Fruit fly (Drosophila melanogaster) whole organism, embryonic: ENCODE results near the gene Etfb.
A peak's percentile ranks its signal among the peaks of the same experiment; 100 is the strongest.

Experiments
- Asciz ChIP-seq: fragments of 200-800 bp; sonication (Bioruptor generic); optimal IDR thresholded peaks from 2 replicates; lab custom pipeline; 2017; ENCODE audit warnings: missing biosample characterization, mild to moderate bottlenecking, missing genetic modification characterization, missing genetic modification reagents
- CG13775 ChIP-seq: fragments of 200-800 bp; sonication (Bioruptor generic); optimal IDR thresholded peaks from 3 replicates; lab custom pipeline; 2017; ENCODE audit warnings: missing biosample characterization, mild to moderate bottlenecking, missing genetic modification characterization
- CG14014 ChIP-seq: fragments of 200-800 bp; sonication (Bioruptor generic); IDR thresholded peaks from 2 replicates; pipeline ENCODE4 v1.3.6; 2022; ENCODE audit warnings: missing biosample characterization, missing genetic modification characterization
- CG14667 ChIP-seq: fragments of 200-800 bp; sonication (Bioruptor generic); IDR thresholded peaks from 2 replicates; pipeline ENCODE4 v1.3.6; 2022; ENCODE audit warnings: missing biosample characterization, missing genetic modification characterization
- CG15073 ChIP-seq: fragments of 200-800 bp; sonication (Bioruptor generic); optimal IDR thresholded peaks from 2 replicates; lab custom pipeline; 2016; ENCODE audit warnings: missing biosample characterization, missing genetic modification characterization
- CG15514 ChIP-seq: fragments of 200-800 bp; sonication (Bioruptor generic); optimal IDR thresholded peaks from 3 replicates; lab custom pipeline; 2017; ENCODE audit warnings: missing biosample characterization, missing genetic modification characterization, mild to moderate bottlenecking, moderate library complexity, missing genetic modification reagents
- CG1647 ChIP-seq: fragments of 200-800 bp; sonication (Bioruptor generic); optimal IDR thresholded peaks from 3 replicates; lab custom pipeline; 2016; ENCODE audit warnings: missing biosample characterization, missing genetic modification characterization
- CG16779 ChIP-seq: fragments of 200-800 bp; sonication (Bioruptor generic); IDR thresholded peaks from 2 replicates; pipeline ENCODE4 v1.3.6; 2022; ENCODE audit warnings: missing biosample characterization, missing genetic modification characterization
- CG17361 ChIP-seq: fragments of 200-800 bp; sonication (Bioruptor generic); IDR thresholded peaks from 3 replicates; pipeline ENCODE4 v1.3.6; 2022; ENCODE audit warnings: missing biosample characterization, missing genetic modification characterization
- CG17385 ChIP-seq: fragments of 200-800 bp; sonication (Bioruptor generic); optimal IDR thresholded peaks from 3 replicates; lab custom pipeline; 2018; ENCODE audit warnings: missing biosample characterization, mild to moderate bottlenecking, missing genetic modification characterization
- CG18764 ChIP-seq: fragments of 200-800 bp; sonication (Bioruptor generic); optimal IDR thresholded peaks from 3 replicates; lab custom pipeline; 2016; ENCODE audit warnings: missing biosample characterization, missing genetic modification characterization
- CG2120 ChIP-seq: fragments of 200-800 bp; sonication (Bioruptor generic); optimal IDR thresholded peaks from 3 replicates; lab custom pipeline; 2016; ENCODE audit warnings: missing biosample characterization, missing genetic modification characterization
- CG3065 ChIP-seq: fragments of 200-800 bp; sonication (Bioruptor generic); optimal IDR thresholded peaks from 2 replicates; lab custom pipeline; 2016; ENCODE audit warnings: missing biosample characterization, missing genetic modification characterization
- CG33213 ChIP-seq: fragments of 200-800 bp; sonication (Bioruptor generic); optimal IDR thresholded peaks from 3 replicates; lab custom pipeline; 2016; ENCODE audit warnings: missing biosample characterization, missing genetic modification characterization
- CG4707 ChIP-seq: fragments of 200-800 bp; sonication (Bioruptor generic); optimal IDR thresholded peaks from 2 replicates; lab custom pipeline; 2018; ENCODE audit warnings: missing biosample characterization, mild to moderate bottlenecking, missing genetic modification characterization, moderate library complexity
- CG6175 ChIP-seq: fragments of 200-800 bp; sonication (Bioruptor generic); IDR thresholded peaks from 3 replicates; pipeline ENCODE4 v1.3.6; 2022; ENCODE audit warnings: missing biosample characterization, missing genetic modification characterization
- CG6683 ChIP-seq: fragments of 200-800 bp; sonication (Bioruptor generic); optimal IDR thresholded peaks from 2 replicates; lab custom pipeline; 2017; ENCODE audit warnings: missing biosample characterization, mild to moderate bottlenecking, missing genetic modification characterization, missing genetic modification reagents
- CG7745 ChIP-seq: fragments of 200-800 bp; sonication (Bioruptor generic); optimal IDR thresholded peaks from 2 replicates; lab custom pipeline; 2018; ENCODE audit warnings: missing biosample characterization, mild to moderate bottlenecking, missing genetic modification characterization, moderate library complexity
- CG7928 ChIP-seq: fragments of 200-800 bp; sonication (Bioruptor generic); optimal IDR thresholded peaks from 2 replicates; lab custom pipeline; 2017; ENCODE audit warnings: missing biosample characterization, mild to moderate bottlenecking, missing genetic modification characterization
- CG9437 ChIP-seq: fragments of 200-800 bp; sonication (Bioruptor generic); optimal IDR thresholded peaks from 2 replicates; lab custom pipeline; 2018; ENCODE audit warnings: missing biosample characterization, mild to moderate bottlenecking, missing genetic modification characterization
- D ChIP-seq, 2 experiments: fragments of 200-800 bp in 1 of 2; fragments of >200 bp in 1 of 2; sonication (Bioruptor generic) in 1 of 2; optimal IDR thresholded peaks; 2 replicates in 1 of 2; 3 replicates in 1 of 2; lab custom pipeline; 2017; ENCODE audit warnings: mild to moderate bottlenecking in 1 of 2, missing biosample characterization in 1 of 2, missing genetic modification characterization in 1 of 2, missing genetic modification reagents in 1 of 2
- D19B ChIP-seq: fragments of 200-800 bp; sonication (Bioruptor generic); optimal IDR thresholded peaks from 2 replicates; lab custom pipeline; 2017; ENCODE audit warnings: missing biosample characterization, mild to moderate bottlenecking, missing genetic modification characterization
- Dref ChIP-seq: fragments of 200-800 bp; sonication (Bioruptor generic); IDR thresholded peaks from 2 replicates; pipeline ENCODE4 v1.3.6; 2022; ENCODE audit warnings: missing biosample characterization, missing genetic modification characterization
- Drgx ChIP-seq: fragments of 200-800 bp; sonication (Bioruptor generic); IDR thresholded peaks from 2 replicates; pipeline ENCODE4 v1.3.6; 2022; ENCODE audit warnings: missing biosample characterization, missing genetic modification characterization
- HLH3B ChIP-seq: fragments of 200-800 bp; sonication (Bioruptor generic); IDR thresholded peaks from 2 replicates; pipeline ENCODE4 v1.3.6; 2022; ENCODE audit warnings: missing biosample characterization, missing genetic modification characterization
- NFAT ChIP-seq: fragments of 200-800 bp; sonication (Bioruptor generic); IDR thresholded peaks from 2 replicates; pipeline ENCODE4 v1.3.6; 2022; ENCODE audit warnings: missing biosample characterization, missing genetic modification characterization
- PHDP ChIP-seq: fragments of 200-800 bp; sonication (Bioruptor generic); optimal IDR thresholded peaks from 3 replicates; lab custom pipeline; 2018; ENCODE audit warnings: missing biosample characterization, mild to moderate bottlenecking, missing genetic modification characterization, moderate library complexity
- Pdp1 ChIP-seq, 2 experiments: fragments of 200-800 bp; sonication (Bioruptor generic); optimal IDR thresholded peaks; 3 replicates each; lab custom pipeline; 2016; ENCODE audit warnings: missing biosample characterization in 2 of 2, missing genetic modification characterization in 2 of 2, mild to moderate bottlenecking in 1 of 2, moderate library complexity in 1 of 2
- Sin3A ChIP-seq: fragments of >200 bp; optimal IDR thresholded peaks from 2 replicates; lab custom pipeline; 2018
- Vsx1 ChIP-seq: fragments of 200-800 bp; sonication (Bioruptor generic); optimal IDR thresholded peaks from 2 replicates; lab custom pipeline; 2017; ENCODE audit warnings: missing biosample characterization, mild to moderate bottlenecking, missing genetic modification characterization, missing genetic modification reagents
- Xbp1 ChIP-seq: fragments of 200-800 bp; sonication (Bioruptor generic); optimal IDR thresholded peaks from 3 replicates; lab custom pipeline; 2016; ENCODE audit warnings: missing biosample characterization, mild to moderate bottlenecking, missing genetic modification characterization
- abd-A ChIP-seq: fragments of 200-800 bp; sonication (Bioruptor generic); optimal IDR thresholded peaks from 3 replicates; lab custom pipeline; 2019; ENCODE audit warnings: missing biosample characterization, mild to moderate bottlenecking, missing genetic modification characterization, moderate library complexity
- ash1 ChIP-seq: fragments of 200-800 bp; sonication (Bioruptor generic); optimal IDR thresholded peaks from 2 replicates; lab custom pipeline; 2018; ENCODE audit warnings: missing biosample characterization, mild to moderate bottlenecking, missing genetic modification characterization
- cg ChIP-seq: fragments of 200-800 bp; sonication (Bioruptor generic); optimal IDR thresholded peaks from 3 replicates; lab custom pipeline; 2019; ENCODE audit warnings: missing biosample characterization, mild to moderate bottlenecking, missing genetic modification characterization, moderate library complexity
- ci ChIP-seq: fragments of 200-800 bp; sonication (Bioruptor generic); IDR thresholded peaks from 3 replicates; pipeline ENCODE4 v1.3.6; 2022; ENCODE audit warnings: missing biosample characterization, missing genetic modification characterization
- cwo ChIP-seq: fragments of 200-800 bp; sonication (Bioruptor generic); optimal IDR thresholded peaks from 3 replicates; lab custom pipeline; 2017; ENCODE audit warnings: missing biosample characterization, missing genetic modification characterization, mild to moderate bottlenecking, moderate library complexity, missing genetic modification reagents
- fd102C ChIP-seq: fragments of 200-800 bp; sonication (Bioruptor generic); optimal IDR thresholded peaks from 2 replicates; lab custom pipeline; 2018; ENCODE audit warnings: missing biosample characterization, mild to moderate bottlenecking, missing genetic modification characterization, moderate library complexity
- fd96Cb ChIP-seq: fragments of 200-800 bp; sonication (Bioruptor generic); optimal IDR thresholded peaks from 2 replicates; lab custom pipeline; 2018; ENCODE audit warnings: missing biosample characterization, mild to moderate bottlenecking, missing genetic modification characterization, moderate library complexity
- gcm ChIP-seq: fragments of 200-800 bp; sonication (Bioruptor generic); optimal IDR thresholded peaks from 2 replicates; lab custom pipeline; 2019; ENCODE audit warnings: missing biosample characterization, mild to moderate bottlenecking, missing genetic modification characterization, moderate library complexity
- gro ChIP-seq: fragments of 200-800 bp; sonication (Bioruptor generic); optimal IDR thresholded peaks from 2 replicates; lab custom pipeline; 2016; ENCODE audit warnings: missing biosample characterization, missing genetic modification characterization
- inv ChIP-seq: fragments of 200-800 bp; sonication (Bioruptor generic); IDR thresholded peaks from 2 replicates; pipeline ENCODE4 v1.3.6; 2022; ENCODE audit warnings: missing biosample characterization, missing genetic modification characterization; ENCODE audit not compliant: partially characterized antibody
- lmd ChIP-seq: fragments of 200-800 bp; sonication (Bioruptor generic); IDR thresholded peaks from 2 replicates; pipeline ENCODE4 v1.3.6; 2022; ENCODE audit warnings: missing biosample characterization, missing genetic modification characterization
- salm ChIP-seq: fragments of 200-800 bp; sonication (Bioruptor generic); optimal IDR thresholded peaks from 2 replicates; lab custom pipeline; 2018; ENCODE audit warnings: missing biosample characterization, mild to moderate bottlenecking, missing genetic modification characterization
- so ChIP-seq: fragments of 200-800 bp; sonication (Bioruptor generic); IDR thresholded peaks from 3 replicates; pipeline ENCODE4 v1.3.6; 2022; ENCODE audit warnings: missing biosample characterization, missing genetic modification characterization
- sob ChIP-seq: fragments of 200-800 bp; sonication (Bioruptor generic); IDR thresholded peaks from 2 replicates; pipeline ENCODE4 v1.3.6; 2022; ENCODE audit warnings: missing biosample characterization, missing genetic modification characterization
- tap ChIP-seq: fragments of 200-800 bp; optimal IDR thresholded peaks from 3 replicates; lab custom pipeline; 2019; ENCODE audit warnings: missing biosample characterization, mild to moderate bottlenecking, missing genetic modification characterization, moderate library complexity
- toy ChIP-seq: fragments of 200-800 bp; sonication (Bioruptor generic); IDR thresholded peaks from 2 replicates; pipeline ENCODE4 v1.3.6; 2022; ENCODE audit warnings: missing biosample characterization, missing genetic modification characterization
- wdn ChIP-seq: fragments of 200-800 bp; sonication (Bioruptor generic); IDR thresholded peaks from 2 replicates; pipeline ENCODE4 v1.3.6; 2022; ENCODE audit warnings: missing biosample characterization, missing genetic modification characterization

Etfb gene

dm6 chr3R:29772090-29772794 is 30.5 kb downstream of the Etfb start (continued):
- peak; percentile 56; the same call in 1 of the 2 replicates for TF ChIP-seq lmd (GFP tag; lab: Robert Waterston, UW)
- TF ChIP-seq CG1647 = no peak
- TF ChIP-seq gro (GFP tag; lab: Kevin White, UChicago) = no peak
- TF ChIP-seq Vsx1 (GFP tag; lab: Kevin White, UChicago) = no peak
- no peak for TF ChIP-seq HLH3B (GFP tag; lab: Robert Waterston, UW)
- TF ChIP-seq so (GFP tag; lab: Robert Waterston, UW) = no peak
- TF ChIP-seq Drgx (GFP tag; lab: Robert Waterston, UW) = no peak
- TF ChIP-seq fd96Cb (tag; lab: Kevin White, UChicago) = no peak
- TF ChIP-seq CG17361 = peak; percentile 86
- no peak for TF ChIP-seq CG33213 (GFP tag; lab: Kevin White, UChicago)
- TF ChIP-seq CG2120 (GFP tag; lab: Kevin White, UChicago) = peak; percentile 13
- no peak for TF ChIP-seq gcm (GFP tag; lab: Kevin White, UChicago)
- peak; percentile 75 for TF ChIP-seq NFAT (GFP tag; lab: Robert Waterston, UW)

dm6 chr3R:29771645-29772089 is 31.1 kb downstream of the Etfb start:
- TF ChIP-seq Xbp1 (GFP tag; lab: Kevin White, UChicago) = no peak
- no peak for TF ChIP-seq CG9437 (GFP tag; lab: Kevin White, UChicago)
- peak; percentile 21 for TF ChIP-seq cwo
- TF ChIP-seq Asciz = no peak
- no peak for TF ChIP-seq D (optimal IDR thresholded peaks at IDR 0.05; lab: Kevin White, UChicago)
- no peak for TF ChIP-seq D (GFP tag; optimal IDR thresholded peaks at IDR 0.05; lab: Kevin White, UChicago)
- TF ChIP-seq CG13775 (GFP tag; lab: Kevin White, UChicago) = no peak
- TF ChIP-seq CG6175 = no peak
- TF ChIP-seq abd-A (tag; lab: Kevin White, UChicago) = peak; percentile 92
- TF ChIP-seq CG14667 (GFP tag; lab: Robert Waterston, UW) = no peak
- TF ChIP-seq sob (GFP tag; lab: Robert Waterston, UW) = no peak
- no peak for TF ChIP-seq toy (GFP tag; lab: Robert Waterston, UW)
- peak; percentile 16 for TF ChIP-seq salm (tag; lab: Kevin White, UChicago)
- TF ChIP-seq Pdp1 (GFP tag; optimal IDR thresholded peaks at IDR 0.05; lab: Kevin White, UChicago) = peak in 1 of 2 experiments; percentile 88
- TF ChIP-seq CG15073 (GFP tag; lab: Kevin White, UChicago) = no peak
- TF ChIP-seq wdn (GFP tag; lab: Robert Waterston, UW) = no peak
- peak; percentile 33; the same call in 1 of the 2 replicates for TF ChIP-seq inv (GFP tag; lab: Robert Waterston, UW)
- TF ChIP-seq PHDP = peak; percentile 8
- no peak for TF ChIP-seq tap (tag; lab: Kevin White, UChicago)
- TF ChIP-seq CG15514 = no peak
- peak; percentile 61; the same call in 2 of the 3 replicates for TF ChIP-seq ci
- TF ChIP-seq Sin3A (lab: Kevin White, UChicago) = no peak
- no peak for TF ChIP-seq Dref (GFP tag; lab: Robert Waterston, UW)
- no peak for TF ChIP-seq D19B (GFP tag; lab: Kevin White, UChicago)
- TF ChIP-seq CG3065 (GFP tag; lab: Kevin White, UChicago) = no peak
- TF ChIP-seq CG7745 (tag; lab: Kevin White, UChicago) = no peak
- TF ChIP-seq cg (GFP tag; lab: Kevin White, UChicago) = peak; percentile 77
- no peak for TF ChIP-seq CG16779
- no peak for TF ChIP-seq CG18764
- no peak for TF ChIP-seq CG17385 (GFP tag; lab: Kevin White, UChicago)
- no peak for TF ChIP-seq ash1 (GFP tag; lab: Kevin White, UChicago)
- TF ChIP-seq CG7928 = no peak
- no peak; the same call in 1 of the 2 replicates for TF ChIP-seq CG14014 (GFP tag; lab: Robert Waterston, UW)
- TF ChIP-seq CG6683 (GFP tag; lab: Kevin White, UChicago) = no peak
- TF ChIP-seq CG4707 (GFP tag; lab: Kevin White, UChicago) = peak; percentile 67
- TF ChIP-seq fd102C = no peak
- TF ChIP-seq Vsx1 (GFP tag; lab: Kevin White, UChicago) = no peak
